Worm (Caenorhabditis elegans): ENCODE results near the gene cul-6.

cul-6 gene

ce11 chrIV:12585966-12586365 is 4.3 kb downstream of the cul-6 start, which contains the start of gene K08E7.8:
K08E7.8 (minus strand) TSS chrIV:12586066.
- no peak for TF ChIP-seq unc-62 (GFP tag; optimal IDR thresholded peaks at IDR 0.05)

ce11 chrIV:12584146-12584545 is 6.1 kb downstream of the cul-6 start:
- no peak for TF ChIP-seq unc-62 (GFP tag; optimal IDR thresholded peaks at IDR 0.05)

DNA sequence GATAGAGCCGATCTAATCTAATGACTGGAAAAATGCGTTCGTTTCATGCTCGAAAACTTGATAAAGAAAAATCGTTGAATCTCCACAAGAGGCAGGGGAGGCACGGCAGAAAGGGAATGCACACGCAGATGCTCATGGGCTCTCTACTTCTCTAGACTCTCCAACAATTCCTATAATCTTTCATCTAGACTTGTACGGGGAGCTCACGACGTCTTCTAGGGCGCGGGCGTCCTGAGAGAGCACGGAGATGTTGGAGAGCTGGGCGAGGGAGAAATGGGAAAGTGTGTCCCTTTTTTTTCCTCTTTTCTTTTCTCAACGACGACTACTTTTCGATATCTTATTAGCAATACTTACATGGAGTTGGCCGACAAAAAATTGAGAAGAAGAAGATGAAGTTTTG is 7.1 kb downstream of the cul-6 start:
- no peak for TF ChIP-seq unc-62 (GFP tag; optimal IDR thresholded peaks at IDR 0.05)

- no peak for TF ChIP-seq unc-62 (GFP tag; optimal IDR thresholded peaks at IDR 0.05)
These were observed 9.2 kb downstream of the cul-6 start, which contains the start of gene K08E7.6 for ce11 chrIV:12581046-12581445. K08E7.6 (minus strand) TSS chrIV:12581146.

DNA sequence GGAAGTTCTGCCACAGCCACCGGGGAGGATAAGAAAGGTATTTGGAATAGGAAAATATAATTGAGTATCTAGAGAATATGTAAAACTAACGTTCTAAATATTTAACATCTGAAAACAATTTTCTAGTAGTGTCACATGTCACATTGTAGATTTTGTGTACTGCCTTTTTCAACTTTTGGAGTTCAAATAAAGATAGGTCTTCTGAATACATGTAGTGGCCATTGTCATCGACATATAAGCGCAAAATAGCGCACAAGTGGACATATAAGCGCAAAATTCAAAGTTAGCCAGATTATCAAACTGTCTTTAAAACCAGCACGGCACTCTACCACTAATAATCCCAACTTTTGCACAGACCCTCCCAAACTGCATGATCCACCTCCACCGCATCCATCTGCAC is 16.0 kb downstream of the cul-6 start:
- TF ChIP-seq unc-62 (GFP tag; optimal IDR thresholded peaks at IDR 0.05) = no peak

- TF ChIP-seq unc-62 (GFP tag; optimal IDR thresholded peaks at IDR 0.05) = no peak
These were observed 17.2 kb downstream of the cul-6 start, which contains the start of gene K08E7.5 for ce11 chrIV:12573068-12573467. K08E7.5 (plus strand) TSS chrIV:12573368.

- no peak for TF ChIP-seq unc-62 (GFP tag; optimal IDR thresholded peaks at IDR 0.05)
These were observed 19.2 kb downstream of the cul-6 start, which contains the start of gene K08E7.4 for ce11 chrIV:12571047-12571446. K08E7.4 (minus strand) TSS chrIV:12571147.

ce11 chrIV:12570546-12570945 is 19.7 kb downstream of the cul-6 start:
- no peak for TF ChIP-seq unc-62 (GFP tag; optimal IDR thresholded peaks at IDR 0.05)

DNA sequence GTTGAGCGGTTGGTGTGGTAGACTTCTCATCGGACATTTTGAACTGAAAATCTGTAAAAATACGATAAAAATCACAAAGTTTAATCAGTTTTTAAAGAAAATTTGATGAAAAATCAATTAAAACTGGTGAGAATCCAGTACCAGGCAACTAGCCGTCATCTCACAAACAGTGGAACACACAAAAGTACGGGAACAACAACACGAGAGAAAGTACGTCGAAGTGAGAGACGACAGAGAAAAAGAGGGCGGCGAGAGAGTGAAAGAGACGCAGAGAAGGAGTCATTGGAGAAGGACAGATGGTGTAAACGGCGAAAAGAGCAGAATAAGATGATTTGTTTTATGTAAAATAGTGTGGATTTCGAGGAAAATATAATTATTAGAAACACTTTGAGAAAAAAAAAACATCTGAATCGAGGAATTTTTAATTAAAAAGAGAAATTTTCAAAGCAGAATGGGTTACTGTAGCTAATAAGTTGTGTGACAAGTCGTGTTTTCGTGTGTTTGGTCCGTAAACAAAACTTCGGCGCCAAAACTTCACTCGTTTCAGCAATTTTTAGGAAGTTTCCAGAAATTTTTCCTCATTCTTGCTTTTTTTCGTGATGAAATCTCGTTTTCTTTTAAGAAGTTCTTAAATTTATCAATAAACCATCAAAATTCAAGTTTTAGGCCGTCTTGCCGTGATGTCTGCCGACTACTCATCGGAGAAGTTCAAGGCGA is 22.9 kb downstream of the cul-6 start, which contains the start of the genes hsb-1 and let-99:
TSS of gene hsb-1 (minus strand) at position 51 of the 717 bp plus-strand sequence.
TSS of gene let-99 (plus strand) at position 667 of the 717 bp plus-strand sequence.
- no peak for TF ChIP-seq unc-62 (GFP tag; optimal IDR thresholded peaks at IDR 0.05)

- no peak for TF ChIP-seq unc-62 (GFP tag; optimal IDR thresholded peaks at IDR 0.05)
These were observed 24.2 kb downstream of the cul-6 start, which contains the start of gene eak-7 for ce11 chrIV:12565933-12566540. eak-7 (minus strand) TSS chrIV:12565983.

ce11 chrIV:12560568-12560967 is 29.7 kb downstream of the cul-6 start, which contains the start of gene snb-7:
snb-7 (plus strand) TSS chrIV:12560868.
- TF ChIP-seq unc-62 (GFP tag; optimal IDR thresholded peaks at IDR 0.05) = no peak

DNA sequence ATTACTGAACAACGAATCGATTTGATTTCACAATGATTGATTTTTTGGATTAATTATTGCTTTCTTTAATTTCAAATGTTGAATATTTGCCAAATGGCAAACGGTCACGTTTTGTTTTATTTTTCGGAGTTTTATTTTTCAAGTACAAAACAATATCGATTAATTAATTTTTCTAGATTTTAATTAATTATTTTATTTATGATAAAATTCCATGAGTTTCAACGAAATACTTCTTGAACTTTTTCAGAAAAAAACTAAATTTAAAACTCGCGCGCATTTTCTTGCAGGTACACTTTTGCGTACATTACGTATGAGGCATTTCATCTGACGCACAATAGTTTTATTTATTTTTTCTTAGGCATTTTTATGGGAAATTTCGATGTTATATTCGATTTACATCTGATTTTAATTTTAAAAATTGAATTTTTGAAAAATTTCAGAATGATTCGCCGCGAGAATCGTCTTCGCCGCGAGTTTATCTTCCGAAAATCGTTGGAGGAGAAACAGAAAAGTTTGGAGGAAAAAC is 31.3 kb downstream of the cul-6 start, which contains the start of the genes ZK795.2 and ZK795.3:
TSS of gene ZK795.2 (minus strand) at position 51 of the 526 bp plus-strand sequence.
TSS of gene ZK795.3 (plus strand) at position 441 of the 526 bp plus-strand sequence.
- no peak for TF ChIP-seq unc-62 (GFP tag; optimal IDR thresholded peaks at IDR 0.05)

DNA sequence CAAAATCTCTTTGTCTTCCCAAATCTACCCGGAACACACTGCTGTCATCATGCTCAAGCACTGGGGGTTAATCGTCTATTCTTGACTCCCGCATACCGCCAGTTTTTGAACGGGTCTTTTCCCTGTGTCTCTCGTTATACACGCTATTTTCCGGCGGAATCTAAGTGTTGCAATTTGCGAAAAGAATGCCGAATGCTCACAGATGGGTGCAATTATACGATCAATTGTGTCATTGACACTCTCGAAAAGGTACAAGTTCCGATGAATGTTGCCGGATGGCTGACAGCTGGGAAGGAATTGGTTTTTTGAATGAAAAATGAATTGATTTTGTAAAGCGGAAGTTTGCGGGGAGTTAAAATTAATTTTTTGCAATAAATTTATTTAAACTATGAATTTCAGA is 38.3 kb downstream of the cul-6 start:
- no peak for TF ChIP-seq unc-62 (GFP tag; optimal IDR thresholded peaks at IDR 0.05)

DNA sequence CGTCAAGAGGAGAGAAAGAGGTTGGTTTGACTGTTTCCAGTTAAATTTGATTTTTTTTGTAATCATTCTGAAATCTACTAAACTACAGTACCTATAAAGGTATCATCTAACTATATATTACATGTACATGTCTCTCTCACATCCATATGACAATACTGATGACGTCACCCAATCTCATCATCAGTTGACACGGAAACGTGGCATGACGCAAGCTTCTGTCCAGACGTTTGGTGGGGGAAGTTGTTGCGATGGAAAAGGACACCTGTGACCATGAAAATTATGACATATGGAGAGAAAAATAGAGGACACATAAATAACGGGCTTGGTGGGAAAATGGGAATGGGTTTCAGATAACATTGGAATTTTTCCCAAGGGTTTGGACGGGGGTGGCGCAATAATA is 41.2 kb downstream of the cul-6 start:
- no peak for TF ChIP-seq unc-62 (GFP tag; optimal IDR thresholded peaks at IDR 0.05)

- TF ChIP-seq unc-62 (GFP tag; optimal IDR thresholded peaks at IDR 0.05) = no peak
These were observed 42.4 kb downstream of the cul-6 start, which contains the start of gene ipmk-1 for ce11 chrIV:12547824-12548223. ipmk-1 (plus strand) TSS chrIV:12548124.

DNA sequence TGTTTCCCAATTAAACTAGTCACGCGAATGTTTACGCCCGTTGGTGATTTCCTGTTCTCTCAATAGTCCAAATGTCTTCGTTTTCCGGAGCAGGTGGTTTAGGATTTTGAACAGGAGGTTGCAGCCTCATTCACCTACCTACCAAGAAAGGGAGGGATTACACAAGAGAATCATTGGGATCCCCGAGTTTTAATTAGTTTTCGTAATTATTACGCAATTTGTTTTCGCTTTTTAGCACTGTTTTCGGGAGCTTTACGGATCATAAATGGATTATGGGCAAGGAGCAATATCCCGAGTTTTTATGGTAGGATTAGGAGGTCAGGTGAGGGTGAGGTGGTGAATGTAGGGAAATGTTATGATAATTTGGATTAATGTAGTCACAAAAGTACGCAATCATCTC is 44.3 kb downstream of the cul-6 start:
- no peak for TF ChIP-seq unc-62 (GFP tag; optimal IDR thresholded peaks at IDR 0.05)
